Worm (Caenorhabditis elegans) whole organism, L2 larva: Measurements from ENCODE around the gene T26A5.6.
A peak's percentile ranks its signal among the peaks of the same experiment; 100 is the strongest.

Experiments
- F13H6.1 ChIP-seq: sonication (generic microtip); optimal IDR thresholded peaks from 2 replicates; lab custom pipeline; 2016; ENCODE audit warnings: missing genetic modification characterization, missing compliant biosample characterization
- R02D3.7 ChIP-seq: fragments of 150-350 bp; optimal IDR thresholded peaks from 2 replicates; lab custom pipeline; 2014; ENCODE audit warnings: missing biosample characterization, missing genetic modification characterization
- Y55F3AM.14 ChIP-seq: fragments of 200-800 bp; sonication (Bioruptor generic); optimal IDR thresholded peaks from 2 replicates; lab custom pipeline; 2018; ENCODE audit warnings: mild to moderate bottlenecking, missing genetic modification characterization, missing compliant biosample characterization
- ZK546.5 ChIP-seq: sonication (generic microtip); optimal IDR thresholded peaks from 2 replicates; lab custom pipeline; 2017; ENCODE audit warnings: missing biosample characterization, missing genetic modification characterization
- alr-1 ChIP-seq: fragments of 150-350 bp; optimal IDR thresholded peaks from 2 replicates; lab custom pipeline; 2014; ENCODE audit warnings: missing biosample characterization, missing genetic modification characterization
- ama-1 ChIP-seq: fragments of 150-350 bp; optimal IDR thresholded peaks from 2 replicates; lab custom pipeline; 2018; ENCODE audit warnings: inconsistent platforms
- blmp-1 ChIP-seq: sonication (generic microtip); optimal IDR thresholded peaks from 2 replicates; lab custom pipeline; 2017; ENCODE audit warnings: missing genetic modification characterization, mild to moderate bottlenecking, missing compliant biosample characterization, antibody characterized with exemption, moderate library complexity; ENCODE audit not compliant: insufficient read depth
- ceh-16 ChIP-seq: fragments of 150-350 bp; optimal IDR thresholded peaks from 2 replicates; lab custom pipeline; 2014; ENCODE audit warnings: missing biosample characterization, missing genetic modification characterization
- ceh-82 ChIP-seq: fragments of 150-350 bp; optimal IDR thresholded peaks from 2 replicates; lab custom pipeline; 2014; ENCODE audit warnings: missing biosample characterization, missing genetic modification characterization
- crh-2 ChIP-seq: sonication (generic microtip); optimal IDR thresholded peaks from 2 replicates; lab custom pipeline; 2017; ENCODE audit warnings: missing biosample characterization, missing genetic modification characterization
- dmd-4 ChIP-seq: sonication (generic microtip); optimal IDR thresholded peaks from 2 replicates; lab custom pipeline; 2017; ENCODE audit warnings: missing biosample characterization, missing genetic modification characterization
- egl-27 ChIP-seq: sonication (generic microtip); optimal IDR thresholded peaks from 3 replicates; lab custom pipeline; 2017; ENCODE audit warnings: missing biosample characterization, missing genetic modification reagents, missing genetic modification characterization
- elt-3 ChIP-seq: sonication (generic microtip); optimal IDR thresholded peaks from 2 replicates; lab custom pipeline; 2017; ENCODE audit warnings: missing biosample characterization, missing genetic modification characterization
- fos-1 ChIP-seq: fragments of 150-350 bp; optimal IDR thresholded peaks from 2 replicates; lab custom pipeline; 2014; ENCODE audit warnings: missing biosample characterization, missing genetic modification characterization
- gmeb-1 ChIP-seq: fragments of 150-350 bp; optimal IDR thresholded peaks from 2 replicates; lab custom pipeline; 2014; ENCODE audit warnings: missing biosample characterization, missing genetic modification characterization
- lin-11 ChIP-seq: fragments of 150-350 bp; sonication (generic microtip); optimal IDR thresholded peaks from 2 replicates; lab custom pipeline; 2014; ENCODE audit warnings: missing biosample characterization, missing genetic modification characterization, inconsistent platforms, mixed read lengths
- lin-13 ChIP-seq: fragments of 150-350 bp; optimal IDR thresholded peaks from 2 replicates; lab custom pipeline; 2014; ENCODE audit warnings: missing biosample characterization, missing genetic modification reagents, missing genetic modification characterization
- lsy-2 ChIP-seq, 2 experiments: fragments of 150-350 bp in 1 of 2; sonication (generic microtip) in 1 of 2; optimal IDR thresholded peaks; 2 replicates each; lab custom pipeline; 2014 to 2017; ENCODE audit warnings: missing biosample characterization in 2 of 2, missing genetic modification characterization in 2 of 2
- mbf-1 ChIP-seq: sonication (generic microtip); optimal IDR thresholded peaks from 2 replicates; lab custom pipeline; 2017; ENCODE audit warnings: missing biosample characterization, missing genetic modification characterization
- mdl-1 ChIP-seq, 2 experiments: fragments of 150-350 bp in 1 of 2; sonication (generic microtip) in 1 of 2; optimal IDR thresholded peaks; 2 replicates each; lab custom pipeline; 2017; ENCODE audit warnings: missing biosample characterization in 2 of 2, missing genetic modification characterization in 2 of 2
- nhr-10 ChIP-seq: sonication (generic microtip); optimal IDR thresholded peaks from 2 replicates; lab custom pipeline; 2017; ENCODE audit warnings: missing biosample characterization, missing genetic modification characterization
- nhr-11 ChIP-seq: fragments of 150-350 bp; optimal IDR thresholded peaks from 2 replicates; lab custom pipeline; 2014; ENCODE audit warnings: missing biosample characterization, missing genetic modification characterization
- nhr-12 ChIP-seq: fragments of 150-350 bp; optimal IDR thresholded peaks from 2 replicates; lab custom pipeline; 2014; ENCODE audit warnings: missing biosample characterization, missing genetic modification characterization
- nhr-21 ChIP-seq: fragments of 150-350 bp; optimal IDR thresholded peaks from 2 replicates; lab custom pipeline; 2014; ENCODE audit warnings: missing biosample characterization, missing genetic modification characterization
- nhr-25 ChIP-seq: fragments of 150-350 bp; sonication (generic microtip); optimal IDR thresholded peaks from 3 replicates; lab custom pipeline; 2014; ENCODE audit warnings: missing biosample characterization, missing genetic modification characterization
- nhr-6 ChIP-seq: fragments of 150-350 bp; optimal IDR thresholded peaks from 2 replicates; lab custom pipeline; 2014; ENCODE audit warnings: missing biosample characterization, missing genetic modification characterization
- nhr-77 ChIP-seq: fragments of 150-350 bp; optimal IDR thresholded peaks from 2 replicates; lab custom pipeline; 2014; ENCODE audit warnings: missing biosample characterization, missing genetic modification characterization
- peb-1 ChIP-seq: fragments of 150-350 bp; optimal IDR thresholded peaks from 2 replicates; lab custom pipeline; 2014; ENCODE audit warnings: missing biosample characterization, missing genetic modification characterization
- sem-4 ChIP-seq: fragments of 150-350 bp; optimal IDR thresholded peaks from 2 replicates; lab custom pipeline; 2014; ENCODE audit warnings: missing biosample characterization, missing genetic modification reagents, missing genetic modification characterization
- skn-1 ChIP-seq: sonication (generic microtip); optimal IDR thresholded peaks from 2 replicates; lab custom pipeline; 2017; ENCODE audit warnings: missing biosample characterization, missing genetic modification characterization
- sma-3 ChIP-seq: sonication (generic microtip); optimal IDR thresholded peaks from 2 replicates; lab custom pipeline; 2016; ENCODE audit warnings: missing genetic modification reagents, missing genetic modification characterization, missing compliant biosample characterization
- sma-9 ChIP-seq, 2 experiments: fragments of 150-350 bp in 1 of 2; sonication (generic microtip) in 1 of 2; optimal IDR thresholded peaks; 2 replicates each; lab custom pipeline; 2014 to 2016; ENCODE audit warnings: missing genetic modification characterization in 2 of 2, mild to moderate bottlenecking in 1 of 2, missing biosample characterization in 1 of 2, missing compliant biosample characterization in 1 of 2, missing genetic modification reagents in 1 of 2, moderate library complexity in 1 of 2
- snpc-4 ChIP-seq: fragments of 150-350 bp; optimal IDR thresholded peaks from 2 replicates; lab custom pipeline; 2014; ENCODE audit warnings: missing biosample characterization, missing genetic modification characterization
- unc-55 ChIP-seq: fragments of 150-350 bp; sonication (generic microtip); optimal IDR thresholded peaks from 3 replicates; lab custom pipeline; 2014; ENCODE audit warnings: missing biosample characterization, missing genetic modification reagents, missing genetic modification characterization
- ztf-1 ChIP-seq: fragments of 200-800 bp; sonication (Bioruptor generic); conservative IDR thresholded peaks from 2 replicates; pipeline ENCODE4 v1.3.6; 2022; ENCODE audit warnings: missing genetic modification characterization, missing compliant biosample characterization
- ztf-4 ChIP-seq: fragments of 150-350 bp; optimal IDR thresholded peaks from 2 replicates; lab custom pipeline; 2014; ENCODE audit warnings: missing biosample characterization, missing genetic modification characterization

T26A5.6 gene

ce11 chrIII:6419409-6419944 lies 31.0 kb downstream of the T26A5.6 start, which contains the start of gene atgl-1:
Gene atgl-1 (minus strand): TSS chrIII:6419459.
- TF ChIP-seq elt-3 (tag; lab: Kevin White, UChicago), result no peak
- no peak for TF ChIP-seq R02D3.7
- no peak for TF ChIP-seq ceh-16 (tag; lab: Kevin White, UChicago)
- no peak for TF ChIP-seq peb-1 (tag; lab: Kevin White, UChicago)
- TF ChIP-seq ama-1 (lab: Kevin White, UChicago), result peak; percentile 48
- peak; percentile 11 for TF ChIP-seq nhr-21 (tag; lab: Kevin White, UChicago)
- peak; percentile 4 for TF ChIP-seq crh-2 (tag; lab: Kevin White, UChicago)
- no peak for TF ChIP-seq nhr-6 (tag; lab: Kevin White, UChicago)
- no peak for TF ChIP-seq gmeb-1
- TF ChIP-seq mdl-1 (tag; optimal IDR thresholded peaks at IDR 0.05; lab: Kevin White, UChicago), result peak in 1 of 2 experiments; percentile 19
- peak; percentile 24 for TF ChIP-seq nhr-25 (tag; lab: Kevin White, UChicago)
- TF ChIP-seq fos-1, result peak; percentile 17
- TF ChIP-seq, all 48 proteins: peak for 6

DNA sequence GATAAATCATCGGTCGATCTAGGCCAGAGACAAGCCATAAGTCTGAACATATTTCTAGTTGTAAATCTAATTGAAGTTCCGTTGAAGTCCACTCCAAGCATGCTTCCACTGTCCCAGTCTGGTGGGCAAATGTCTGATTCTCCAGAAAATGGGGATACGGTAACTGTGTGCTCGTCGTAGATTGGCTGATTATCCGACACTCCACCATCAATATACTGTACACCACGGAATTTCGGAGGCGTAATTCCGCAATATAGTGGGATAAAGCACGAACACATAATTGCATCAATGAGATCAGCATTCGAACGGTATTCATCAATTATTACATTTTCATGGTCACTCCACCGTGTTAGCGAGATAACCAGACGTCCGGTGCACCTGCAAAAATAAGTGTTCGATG lies 32.2 kb downstream of the T26A5.6 start:
- TF ChIP-seq alr-1 (tag; lab: Kevin White, UChicago), result no peak
- no peak for TF ChIP-seq nhr-10
- TF ChIP-seq egl-27 (tag; lab: Kevin White, UChicago), result no peak
- TF ChIP-seq ceh-82 (tag; lab: Kevin White, UChicago), result no peak
- no peak for TF ChIP-seq dmd-4 (tag; lab: Kevin White, UChicago)
- TF ChIP-seq nhr-77, result no peak
- TF ChIP-seq, all 48 proteins: peak for 0

- TF ChIP-seq ztf-1 (GFP tag; lab: Robert Waterston, UW) (no peak), Y55F3AM.14 (GFP tag; lab: Kevin White, UChicago) (peak; percentile 35), nhr-21 (tag; lab: Kevin White, UChicago) (peak; percentile 17), crh-2 (tag; lab: Kevin White, UChicago) (peak; percentile 36), nhr-25 (tag; lab: Kevin White, UChicago) (peak; percentile 27), blmp-1 (tag; lab: Kevin White, UChicago) (peak; percentile 3), nhr-11 (no peak), F13H6.1 (tag; lab: Kevin White, UChicago) (no peak), lin-13 (peak; percentile 42), nhr-6 (tag; lab: Kevin White, UChicago) (peak; percentile 14), lsy-2 (tag; optimal IDR thresholded peaks at IDR 0.05; lab: Kevin White, UChicago) (peak in 1 of 2 experiments; percentile 9), ama-1 (lab: Kevin White, UChicago) (peak; percentile 69), unc-55 (GFP tag; lab: Kevin White, UChicago) (peak; percentile 7), sma-3 (GFP tag; lab: Kevin White, UChicago) (peak; percentile 46), ztf-4 (tag; lab: Kevin White, UChicago) (peak; percentile 69)
- TF ChIP-seq, all 48 proteins: peak for 12
Observed at ce11 chrIII:6415306-6415973, 35.1 kb downstream of the T26A5.6 start, which contains the start of gene nas-4. Gene nas-4 (minus strand): TSS chrIII:6415656.

DNA sequence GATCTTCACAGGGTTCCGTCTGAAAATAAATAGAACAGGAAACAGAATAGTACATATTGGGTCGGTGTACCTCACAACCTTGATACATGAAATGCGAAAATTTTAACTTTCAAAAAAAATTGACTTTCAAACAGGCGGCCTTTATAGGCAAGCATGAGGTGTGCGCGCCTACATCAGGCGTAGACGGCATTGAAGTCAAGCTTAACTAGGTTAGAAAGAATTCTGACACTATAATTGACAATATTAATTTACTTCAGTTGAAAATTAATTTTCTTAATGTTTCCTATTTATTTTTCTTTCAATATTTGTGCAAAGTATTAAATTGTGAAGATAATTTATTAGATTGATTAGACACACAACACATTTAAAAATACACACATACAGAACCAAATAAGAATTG lies 38.6 kb downstream of the T26A5.6 start, which contains the start of gene C05D11.5:
C05D11.5 (minus strand) TSS at position 101 of the 400 bp plus-strand sequence.
- TF ChIP-seq ama-1 (lab: Kevin White, UChicago), result no peak
- no peak for TF ChIP-seq sem-4 (tag; lab: Kevin White, UChicago)
- TF ChIP-seq skn-1 (tag; lab: Kevin White, UChicago), result no peak
- no peak for TF ChIP-seq ZK546.5 (tag; lab: Kevin White, UChicago)
- no peak for TF ChIP-seq fos-1
- no peak for TF ChIP-seq snpc-4 (tag; lab: Kevin White, UChicago)
- no peak for TF ChIP-seq mbf-1 (tag; lab: Kevin White, UChicago)
- no peak for TF ChIP-seq nhr-12 (tag; lab: Kevin White, UChicago)
- TF ChIP-seq nhr-21 (tag; lab: Kevin White, UChicago), result no peak
- TF ChIP-seq R02D3.7, result no peak
- no peak for TF ChIP-seq lin-11 (tag; lab: Kevin White, UChicago)
- no peak for TF ChIP-seq F13H6.1 (tag; lab: Kevin White, UChicago)
- TF ChIP-seq alr-1 (tag; lab: Kevin White, UChicago), result no peak
- TF ChIP-seq nhr-25 (tag; lab: Kevin White, UChicago), result no peak
- TF ChIP-seq blmp-1 (tag; lab: Kevin White, UChicago), result no peak
- no peak for TF ChIP-seq sma-9 (GFP tag; optimal IDR thresholded peaks at IDR 0.05; lab: Kevin White, UChicago)
- no peak for TF ChIP-seq sma-9 (tag; optimal IDR thresholded peaks at IDR 0.05; lab: Kevin White, UChicago)
- TF ChIP-seq nhr-77, result no peak
- no peak for TF ChIP-seq unc-55 (GFP tag; lab: Kevin White, UChicago)
